Worm (Caenorhabditis elegans) whole organism, midembryonic: ENCODE results near the gene F52D2.5.

Source experiments
- T22C8.4 ChIP-seq: fragments of 200-800 bp; sonication (Bioruptor generic); IDR thresholded peaks from 2 replicates; pipeline ENCODE4 v1.3.6; 2022; ENCODE audit warnings: missing genetic modification characterization, missing compliant biosample characterization
- cog-1 ChIP-seq: sonication (generic microtip); optimal IDR thresholded peaks from 2 replicates; lab custom pipeline; 2016; ENCODE audit warnings: missing genetic modification characterization, missing compliant biosample characterization
- flt-1 ChIP-seq: fragments of 200-800 bp; sonication (Bioruptor generic); IDR thresholded peaks from 2 replicates; pipeline ENCODE4 v1.3.6; 2022; ENCODE audit warnings: missing genetic modification characterization, missing compliant biosample characterization
- klf-2 ChIP-seq: fragments of 200-800 bp; sonication (Bioruptor generic); conservative IDR thresholded peaks from 2 replicates; pipeline ENCODE4 v1.3.6; 2022; ENCODE audit warnings: missing genetic modification reagents, missing genetic modification characterization, missing compliant biosample characterization
- med-1 ChIP-seq: sonication (generic microtip); optimal IDR thresholded peaks from 2 replicates; lab custom pipeline; 2017; ENCODE audit warnings: missing genetic modification characterization, mild to moderate bottlenecking, missing compliant biosample characterization, antibody characterized with exemption, missing genetic modification reagents; ENCODE audit not compliant: insufficient read depth
- ref-1 ChIP-seq: fragments of 200-800 bp; sonication (Bioruptor generic); conservative IDR thresholded peaks from 2 replicates; pipeline ENCODE4 v1.3.6; 2022; ENCODE audit warnings: missing genetic modification reagents, missing genetic modification characterization, missing compliant biosample characterization
- tab-1 ChIP-seq: fragments of 200-800 bp; sonication (Bioruptor generic); IDR thresholded peaks from 2 replicates; pipeline ENCODE4 v1.3.6; 2022; ENCODE audit warnings: missing genetic modification characterization, missing compliant biosample characterization
- ztf-23 ChIP-seq: fragments of 200-800 bp; sonication (Bioruptor generic); IDR thresholded peaks from 2 replicates; pipeline ENCODE4 v1.3.6; 2022; ENCODE audit warnings: missing genetic modification reagents, missing genetic modification characterization, missing compliant biosample characterization
- ztf-29 ChIP-seq: fragments of 200-800 bp; sonication (Bioruptor generic); IDR thresholded peaks from 2 replicates; pipeline ENCODE4 v1.3.6; 2022; ENCODE audit warnings: missing genetic modification reagents, missing genetic modification characterization, missing compliant biosample characterization

DNA sequence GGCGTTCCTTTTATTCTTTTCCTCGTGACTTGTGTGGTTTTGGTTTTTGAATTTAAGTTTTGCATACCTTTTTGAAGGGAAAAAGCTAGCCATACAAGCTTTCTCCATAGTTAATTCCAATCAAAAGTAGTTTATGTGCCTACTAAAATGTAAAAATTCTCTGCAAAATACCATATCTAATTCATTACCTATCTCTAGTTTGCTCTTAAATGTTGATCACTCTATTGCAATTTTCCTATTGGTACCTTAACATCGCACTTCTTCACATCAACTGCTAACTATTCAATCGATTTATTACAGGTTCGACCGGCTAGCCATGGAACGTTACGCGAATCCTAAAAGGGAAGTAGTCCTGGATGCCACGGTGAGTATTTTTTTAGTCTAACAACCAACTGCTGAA lies 12.3 kb downstream of the F52D2.5 start, which contains the start of gene F52D2.7:
- TF ChIP-seq ref-1 (GFP tag; lab: Robert Waterston, UW) (no peak), ztf-23 (GFP tag; lab: Robert Waterston, UW) (no peak), ztf-29 (no peak), T22C8.4 (GFP tag; lab: Robert Waterston, UW) (no peak), flt-1 (GFP tag; lab: Robert Waterston, UW) (no peak), med-1 (GFP tag; lab: Kevin White, UChicago) (no peak), cog-1 (tag; lab: Kevin White, UChicago) (no peak), klf-2 (no peak), tab-1 (GFP tag; lab: Robert Waterston, UW) (no peak)
